Fruit fly (Drosophila melanogaster): ENCODE data around the gene CG14543.

- TF ChIP-seq rn (GFP tag; IDR thresholded peaks at IDR 0.05): no peak; the same call in 1 of the 2 replicates
- TF ChIP-seq EcR (GFP tag; optimal IDR thresholded peaks at IDR 0.05): no peak
- peak; percentile 54 for TF ChIP-seq CG8301 (tag; optimal IDR thresholded peaks at IDR 0.05)
- TF ChIP-seq CG12605 (GFP tag; IDR thresholded peaks at IDR 0.05): no peak
- peak; percentile 85 for TF ChIP-seq CG15710 (tag; optimal IDR thresholded peaks at IDR 0.05)
Measured at dm6 chr3R:26098502-26099210, 42.2 kb downstream of the CG14543 start, which contains the start of gene dysf.

Measured in whole organism, pupa.